Worm (Caenorhabditis elegans) whole organism, dauer: Measurements from ENCODE around the gene T28A11.19.

Source experiments
- unc-62 ChIP-seq: sonication (generic microtip); optimal IDR thresholded peaks from 2 replicates; lab custom pipeline; 2017; ENCODE audit warnings: missing biosample characterization, missing genetic modification reagents, missing genetic modification characterization

The T28A11.19 gene

ce11 chrV:3280009-3280408 is 10.7 kb upstream of the T28A11.19 start, which contains the start of gene T28A11.2:
Gene T28A11.2 (plus strand): TSS chrV:3280379.
- no peak for TF ChIP-seq unc-62 (GFP tag; lab: Kevin White, UChicago)

- no peak for TF ChIP-seq unc-62 (GFP tag; lab: Kevin White, UChicago)
These were observed 9.8 kb upstream of the T28A11.19 start for ce11 chrV:3279138-3279537.

ce11 chrV:3278101-3278639 is 8.9 kb upstream of the T28A11.19 start, which contains the start of gene fbxa-64:
Gene fbxa-64 (minus strand): TSS chrV:3278151.
- TF ChIP-seq unc-62 (GFP tag; lab: Kevin White, UChicago): no peak

- no peak for TF ChIP-seq unc-62 (GFP tag; lab: Kevin White, UChicago)
These were observed 6.9 kb upstream of the T28A11.19 start for ce11 chrV:3276184-3276583.

ce11 chrV:3275033-3275432 is 5.7 kb upstream of the T28A11.19 start, which contains the start of gene T28A11.3:
Gene T28A11.3 (plus strand): TSS chrV:3275333.
- TF ChIP-seq unc-62 (GFP tag; lab: Kevin White, UChicago): no peak

- no peak for TF ChIP-seq unc-62 (GFP tag; lab: Kevin White, UChicago)
These were observed 4.3 kb upstream of the T28A11.19 start, which contains the start of gene T28A11.4 for ce11 chrV:3273577-3274100. Gene T28A11.4 (plus strand): TSS chrV:3274050.

ce11 chrV:3273156-3273555 is 3.8 kb upstream of the T28A11.19 start, which contains the start of gene T28A11.20:
Gene T28A11.20 (minus strand): TSS chrV:3273256.
- TF ChIP-seq unc-62 (GFP tag; lab: Kevin White, UChicago): no peak

- no peak for TF ChIP-seq unc-62 (GFP tag; lab: Kevin White, UChicago)
These were observed 1.4 kb downstream of the T28A11.19 start, which contains the start of gene T28A11.18 for ce11 chrV:3267950-3268349. Gene T28A11.18 (minus strand): TSS chrV:3268050.

ce11 chrV:3266189-3266588 is 3.1 kb downstream of the T28A11.19 start, which contains the start of gene T28A11.17:
Gene T28A11.17 (minus strand): TSS chrV:3266289.
- no peak for TF ChIP-seq unc-62 (GFP tag; lab: Kevin White, UChicago)

- TF ChIP-seq unc-62 (GFP tag; lab: Kevin White, UChicago): no peak
These were observed 9.2 kb downstream of the T28A11.19 start, which contains the start of gene srbc-5 for ce11 chrV:3260075-3260474. Gene srbc-5 (plus strand): TSS chrV:3260375.

- no peak for TF ChIP-seq unc-62 (GFP tag; lab: Kevin White, UChicago)
These were observed 10.1 kb downstream of the T28A11.19 start, which contains the start of gene T28A11.16 for ce11 chrV:3259168-3259622. Gene T28A11.16 (minus strand): TSS chrV:3259218.

- no peak for TF ChIP-seq unc-62 (GFP tag; lab: Kevin White, UChicago)
These were observed 12.0 kb downstream of the T28A11.19 start, which contains the start of gene T28A11.22 for ce11 chrV:3257277-3257676. Gene T28A11.22 (plus strand): TSS chrV:3257577.

ce11 chrV:3256809-3257208 is 12.5 kb downstream of the T28A11.19 start:
- no peak for TF ChIP-seq unc-62 (GFP tag; lab: Kevin White, UChicago)

- TF ChIP-seq unc-62 (GFP tag; lab: Kevin White, UChicago): no peak
These were observed 13.3 kb downstream of the T28A11.19 start, which contains the start of gene srt-63 for ce11 chrV:3256051-3256450. Gene srt-63 (minus strand): TSS chrV:3256151.

- TF ChIP-seq unc-62 (GFP tag; lab: Kevin White, UChicago): no peak
These were observed 19.2 kb downstream of the T28A11.19 start, which contains the start of gene T28A11.13 for ce11 chrV:3250153-3250552. Gene T28A11.13 (minus strand): TSS chrV:3250253.

- no peak for TF ChIP-seq unc-62 (GFP tag; lab: Kevin White, UChicago)
These were observed 21.8 kb downstream of the T28A11.19 start, which contains the start of gene srj-8 for ce11 chrV:3247515-3247914. Gene srj-8 (plus strand): TSS chrV:3247815.
